6 worm cellular contexts compared by ENCODE assay signal in genomic region chrX:2370655-2371054, ce11.
TF ChIP-seq lines count a peak whose summit lies in the region.

No protein-coding gene starts in this region.

TF ChIP-seq in whole organism, L1 larva, 84 proteins besides CTCF, POLR2A, EP300 and RAD21:
- TF ChIP-seq unc-86 (tag; optimal IDR thresholded peaks at IDR 0.05; lab: Kevin White, UChicago) (no peak), elt-2 (tag; optimal IDR thresholded peaks at IDR 0.05; lab: Kevin White, UChicago) (peak; percentile 51)
TF ChIP-seq in whole organism, L1 larva: peak in this region for 1.

TF ChIP-seq in whole organism, L2 larva, 48 proteins besides CTCF, POLR2A, EP300 and RAD21:
- TF ChIP-seq dmd-4 (tag; optimal IDR thresholded peaks at IDR 0.05; lab: Kevin White, UChicago) (no peak), fos-1 (tag; optimal IDR thresholded peaks at IDR 0.05; lab: Kevin White, UChicago) (peak; percentile 77), crh-2 (tag; optimal IDR thresholded peaks at IDR 0.05; lab: Kevin White, UChicago) (peak; percentile 61), nhr-6 (tag; optimal IDR thresholded peaks at IDR 0.05; lab: Kevin White, UChicago) (no peak), ceh-16 (tag; optimal IDR thresholded peaks at IDR 0.05; lab: Kevin White, UChicago) (no peak)

TF ChIP-seq in whole organism, L3 larva, 47 proteins besides CTCF, POLR2A, EP300 and RAD21:
- TF ChIP-seq elt-2 (tag; optimal IDR thresholded peaks at IDR 0.05; lab: Kevin White, UChicago) (peak; percentile 84), R02D3.7 (tag; optimal IDR thresholded peaks at IDR 0.05; lab: Kevin White, UChicago) (no peak), pqm-1 (tag; optimal IDR thresholded peaks at IDR 0.05; lab: Kevin White, UChicago) (peak; percentile 88)
TF ChIP-seq in whole organism, L3 larva: peak in this region for 2.

TF ChIP-seq in whole organism, L4 larva, 104 proteins besides CTCF, POLR2A, EP300 and RAD21:
- TF ChIP-seq daf-8 (GFP tag; IDR thresholded peaks at IDR 0.05; lab: Robert Waterston, UW) (no peak), daf-16 (GFP tag; optimal IDR thresholded peaks at IDR 0.05; lab: Kevin White, UChicago) (no peak), daf-16 (tag; optimal IDR thresholded peaks at IDR 0.05; lab: Kevin White, UChicago) (peak; percentile 72), mes-2 (tag; optimal IDR thresholded peaks at IDR 0.05; lab: Kevin White, UChicago; ENCODE audit: poor library complexity, severe bottlenecking) (peak; percentile 3), sdz-12 (GFP tag; optimal IDR thresholded peaks at IDR 0.05; lab: Kevin White, UChicago) (no peak), rbr-2 (tag; optimal IDR thresholded peaks at IDR 0.05; lab: Kevin White, UChicago) (no peak), F37D6.2 (tag; optimal IDR thresholded peaks at IDR 0.05; lab: Kevin White, UChicago) (no peak), hlh-30 (tag; optimal IDR thresholded peaks at IDR 0.05; lab: Kevin White, UChicago; ENCODE audit: insufficient read depth) (no peak), pqm-1 (tag; optimal IDR thresholded peaks at IDR 0.05; lab: Kevin White, UChicago) (peak; percentile 82), nhr-28 (tag; optimal IDR thresholded peaks at IDR 0.05; lab: Kevin White, UChicago) (peak; percentile 54), php-3 (GFP tag; IDR thresholded peaks at IDR 0.05; lab: Robert Waterston, UW) (peak; percentile 43; the same call in 1 of the 2 replicates), mxl-3 (GFP tag; optimal IDR thresholded peaks at IDR 0.05; lab: Kevin White, UChicago) (peak; percentile 38), zip-2 (tag; optimal IDR thresholded peaks at IDR 0.05; lab: Kevin White, UChicago) (no peak), F44E2.7 (GFP tag; IDR thresholded peaks at IDR 0.05; lab: Robert Waterston, UW) (no peak), hlh-11 (tag; optimal IDR thresholded peaks at IDR 0.05; lab: Kevin White, UChicago) (peak; percentile 38), dve-1 (tag; optimal IDR thresholded peaks at IDR 0.05; lab: Kevin White, UChicago; ENCODE audit: insufficient read depth) (peak; percentile 39), ZK337.2 (GFP tag; IDR thresholded peaks at IDR 0.05; lab: Robert Waterston, UW) (no peak)

TF ChIP-seq in whole organism, late embryonic, 69 proteins besides CTCF, POLR2A, EP300 and RAD21:
- peak; percentile 73 for TF ChIP-seq elt-2 (tag; optimal IDR thresholded peaks at IDR 0.05; lab: Kevin White, UChicago)
- no peak for TF ChIP-seq tbx-7 (tag; optimal IDR thresholded peaks at IDR 0.05; lab: Kevin White, UChicago)
- no peak for TF ChIP-seq che-1 (tag; optimal IDR thresholded peaks at IDR 0.05; lab: Kevin White, UChicago)

TF ChIP-seq in whole organism, young adult, 124 proteins besides CTCF, POLR2A, EP300 and RAD21:
- peak; percentile 68 for TF ChIP-seq nhr-80 (tag; optimal IDR thresholded peaks at IDR 0.05; lab: Kevin White, UChicago)
- no peak for TF ChIP-seq ztf-26 (tag; optimal IDR thresholded peaks at IDR 0.05; lab: Kevin White, UChicago)
